Fruit fly (Drosophila melanogaster): Measurements from ENCODE around the gene step.

step gene

dm6 chr2L:21755310-21755709, 2.0 kb downstream of the step start:
- no peak for TF ChIP-seq noc (tag; optimal IDR thresholded peaks at IDR 0.05)

dm6 chr2L:21754011-21754410, 3.3 kb downstream of the step start:
- TF ChIP-seq noc (tag; optimal IDR thresholded peaks at IDR 0.05), result peak; percentile 37

dm6 chr2L:21753448-21753908, 3.8 kb downstream of the step start:
- peak; percentile 27 for TF ChIP-seq noc (tag; optimal IDR thresholded peaks at IDR 0.05)

- no peak for TF ChIP-seq noc (tag; optimal IDR thresholded peaks at IDR 0.05)
Observed at dm6 chr2L:21752798-21753197, 4.5 kb downstream of the step start.

dm6 chr2L:21748949-21749348, 8.3 kb downstream of the step start:
- TF ChIP-seq noc (tag; optimal IDR thresholded peaks at IDR 0.05), result no peak

- TF ChIP-seq noc (tag; optimal IDR thresholded peaks at IDR 0.05), result no peak
Observed at dm6 chr2L:21726097-21726496, 31.2 kb downstream of the step start.

Measured in whole organism, larva.